Fruit fly (Drosophila melanogaster): Measurements from ENCODE around the gene CG13989.

DNA sequence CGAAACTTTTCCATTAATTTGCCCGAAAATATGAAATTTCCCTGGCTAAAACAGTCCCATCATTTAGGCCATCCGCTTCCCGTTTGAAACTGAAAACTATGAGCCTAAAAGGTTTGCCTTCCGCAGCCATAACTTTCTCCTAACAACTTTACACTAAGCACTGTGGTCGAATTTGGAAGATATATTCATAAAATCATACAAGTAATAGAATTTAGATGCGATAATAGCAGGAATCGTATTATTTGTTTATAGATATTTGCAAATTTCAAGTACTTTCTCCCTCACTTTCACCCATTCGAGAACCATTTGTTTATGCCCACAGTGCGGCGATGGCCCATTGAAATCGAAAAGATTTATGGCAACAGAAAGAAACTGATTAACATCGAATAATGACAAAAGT lies 41.3 kb downstream of the CG13989 start:
- TF ChIP-seq kay (GFP tag; ENCODE audit: borderline replicate concordance), result no peak
- TF ChIP-seq Mnt (GFP tag; optimal IDR thresholded peaks at IDR 0.05), result no peak
- no peak for TF ChIP-seq CG7101 (tag; optimal IDR thresholded peaks at IDR 0.05)
- no peak for TF ChIP-seq CG1620 (GFP tag; optimal IDR thresholded peaks at IDR 0.05)
- no peak for TF ChIP-seq Clk (GFP tag; optimal IDR thresholded peaks at IDR 0.05)
- TF ChIP-seq CG33017 (tag; optimal IDR thresholded peaks at IDR 0.05), result no peak

All from whole organism, adult.